Fruit fly (Drosophila melanogaster) whole organism, embryonic: ENCODE data around the gene aph-1.

Source experiments
- Atf6 ChIP-seq: fragments of 200-800 bp; sonication (Bioruptor generic); IDR thresholded peaks from 2 replicates; pipeline ENCODE4 v1.3.6; 2022; ENCODE audit warnings: missing biosample characterization, missing genetic modification characterization
- Bgb ChIP-seq: fragments of 200-800 bp; sonication (Bioruptor generic); IDR thresholded peaks from 2 replicates; pipeline ENCODE4 v1.3.6; 2022; ENCODE audit warnings: missing biosample characterization, missing genetic modification characterization; ENCODE audit not compliant: partially characterized antibody
- CG10979 ChIP-seq: fragments of 200-800 bp; sonication (Bioruptor generic); optimal IDR thresholded peaks from 2 replicates; lab custom pipeline; 2018; ENCODE audit warnings: missing biosample characterization, mild to moderate bottlenecking, missing genetic modification characterization, moderate library complexity
- CG11504 ChIP-seq: fragments of 200-800 bp; sonication (Bioruptor generic); optimal IDR thresholded peaks from 3 replicates; lab custom pipeline; 2019; ENCODE audit warnings: missing biosample characterization, mild to moderate bottlenecking, missing genetic modification characterization, moderate library complexity
- CG11560 ChIP-seq: fragments of 200-800 bp; sonication (Bioruptor generic); IDR thresholded peaks from 3 replicates; pipeline ENCODE4 v1.3.6; 2022; ENCODE audit warnings: missing biosample characterization, missing genetic modification characterization
- CG13287 ChIP-seq: fragments of 200-800 bp; sonication (Bioruptor generic); IDR thresholded peaks from 2 replicates; pipeline ENCODE4 v1.3.6; 2022; ENCODE audit warnings: missing biosample characterization, missing genetic modification characterization; ENCODE audit not compliant: partially characterized antibody
- CG13624 ChIP-seq: fragments of 200-800 bp; sonication (Bioruptor generic); optimal IDR thresholded peaks from 2 replicates; lab custom pipeline; 2016; ENCODE audit warnings: missing biosample characterization, missing genetic modification characterization
- CG30403 ChIP-seq: fragments of 200-800 bp; sonication (Bioruptor generic); optimal IDR thresholded peaks from 3 replicates; lab custom pipeline; 2016; ENCODE audit warnings: missing biosample characterization, missing genetic modification characterization
- CG4424 ChIP-seq: fragments of 200-800 bp; sonication (Bioruptor generic); optimal IDR thresholded peaks from 3 replicates; lab custom pipeline; 2016; ENCODE audit warnings: missing biosample characterization, missing genetic modification characterization
- CG7372 ChIP-seq: fragments of 200-800 bp; sonication (Bioruptor generic); IDR thresholded peaks from 2 replicates; pipeline ENCODE4 v1.3.6; 2022; ENCODE audit warnings: missing biosample characterization, missing genetic modification characterization
- CG9437 ChIP-seq: fragments of 200-800 bp; sonication (Bioruptor generic); optimal IDR thresholded peaks from 2 replicates; lab custom pipeline; 2018; ENCODE audit warnings: missing biosample characterization, mild to moderate bottlenecking, missing genetic modification characterization
- CTCF ChIP-seq: fragments of 200-800 bp; sonication (Bioruptor generic); optimal IDR thresholded peaks from 2 replicates; lab custom pipeline; 2017; ENCODE audit warnings: missing biosample characterization, mild to moderate bottlenecking, missing genetic modification characterization, moderate library complexity
- Camta ChIP-seq: fragments of 200-800 bp; sonication (Bioruptor generic); optimal IDR thresholded peaks from 2 replicates; lab custom pipeline; 2016; ENCODE audit warnings: missing biosample characterization, missing genetic modification characterization
- CoRest ChIP-seq: fragments of 200-800 bp; sonication (Bioruptor generic); optimal IDR thresholded peaks from 3 replicates; lab custom pipeline; 2018; ENCODE audit warnings: missing biosample characterization, mild to moderate bottlenecking, missing genetic modification characterization, moderate library complexity
- D ChIP-seq, 2 experiments: fragments of 200-800 bp in 1 of 2; fragments of >200 bp in 1 of 2; sonication (Bioruptor generic) in 1 of 2; optimal IDR thresholded peaks; 2 replicates in 1 of 2; 3 replicates in 1 of 2; lab custom pipeline; 2017; ENCODE audit warnings: mild to moderate bottlenecking in 1 of 2, missing biosample characterization in 1 of 2, missing genetic modification characterization in 1 of 2, missing genetic modification reagents in 1 of 2
- Dip2 ChIP-seq: fragments of 200-800 bp; sonication (Bioruptor generic); IDR thresholded peaks from 2 replicates; pipeline ENCODE4 v1.3.6; 2022; ENCODE audit warnings: missing biosample characterization, missing genetic modification characterization
- Dref ChIP-seq: fragments of 200-800 bp; sonication (Bioruptor generic); IDR thresholded peaks from 2 replicates; pipeline ENCODE4 v1.3.6; 2022; ENCODE audit warnings: missing biosample characterization, missing genetic modification characterization
- Gsc ChIP-seq: fragments of 200-800 bp; sonication (Bioruptor generic); IDR thresholded peaks from 2 replicates; pipeline ENCODE4 v1.3.6; 2022; ENCODE audit warnings: missing biosample characterization, missing genetic modification characterization
- HLHmδ ChIP-seq: fragments of 200-800 bp; sonication (Bioruptor generic); optimal IDR thresholded peaks from 2 replicates; lab custom pipeline; 2018; ENCODE audit warnings: missing biosample characterization, mild to moderate bottlenecking, missing genetic modification characterization, moderate library complexity
- Med ChIP-seq: fragments of 200-800 bp; sonication (Bioruptor generic); peaks from one replicate; lab custom pipeline; 2016; ENCODE audit warnings: missing biosample characterization, missing genetic modification characterization, mild to moderate bottlenecking, inconsistent platforms, moderate library complexity
- Mes4 ChIP-seq: fragments of 200-800 bp; sonication (Bioruptor generic); optimal IDR thresholded peaks from 2 replicates; lab custom pipeline; 2016; ENCODE audit warnings: missing biosample characterization, missing genetic modification characterization
- Mrtf ChIP-seq: fragments of 200-800 bp; sonication (Bioruptor generic); IDR thresholded peaks from 3 replicates; pipeline ENCODE4 v1.3.6; 2022; ENCODE audit warnings: missing biosample characterization, missing genetic modification characterization
- NC2α ChIP-seq: fragments of 200-800 bp; sonication (Bioruptor generic); optimal IDR thresholded peaks from 2 replicates; lab custom pipeline; 2016; ENCODE audit warnings: missing biosample characterization, missing genetic modification characterization
- NFAT ChIP-seq: fragments of 200-800 bp; sonication (Bioruptor generic); IDR thresholded peaks from 2 replicates; pipeline ENCODE4 v1.3.6; 2022; ENCODE audit warnings: missing biosample characterization, missing genetic modification characterization
- NK7.1 ChIP-seq: fragments of 200-800 bp; sonication (Bioruptor generic); optimal IDR thresholded peaks from 3 replicates; lab custom pipeline; 2016; ENCODE audit warnings: missing biosample characterization, missing genetic modification characterization
- Nf-YC ChIP-seq: fragments of 200-800 bp; optimal IDR thresholded peaks from 3 replicates; lab custom pipeline; 2019; ENCODE audit warnings: missing biosample characterization, mild to moderate bottlenecking, missing genetic modification characterization, moderate library complexity
- Pdp1 ChIP-seq, 2 experiments: fragments of 200-800 bp; sonication (Bioruptor generic); optimal IDR thresholded peaks; 3 replicates each; lab custom pipeline; 2016; ENCODE audit warnings: missing biosample characterization in 2 of 2, missing genetic modification characterization in 2 of 2, mild to moderate bottlenecking in 1 of 2, moderate library complexity in 1 of 2
- Spps ChIP-seq: fragments of 200-800 bp; sonication (Bioruptor generic); optimal IDR thresholded peaks from 2 replicates; lab custom pipeline; 2018; ENCODE audit warnings: missing biosample characterization, mild to moderate bottlenecking, missing genetic modification characterization
- Trl ChIP-seq, 3 experiments: fragments of >200 bp in 2 of 3; fragments of 200-800 bp in 1 of 3; sonication (Bioruptor generic) in 1 of 3; optimal IDR thresholded peaks; 2 replicates in 1 of 3; 3 replicates in 2 of 3; lab custom pipeline; 2016 to 2017; ENCODE audit warnings: missing biosample characterization in 1 of 3, missing genetic modification characterization in 1 of 3
- Vsx1 ChIP-seq: fragments of 200-800 bp; sonication (Bioruptor generic); optimal IDR thresholded peaks from 2 replicates; lab custom pipeline; 2017; ENCODE audit warnings: missing biosample characterization, mild to moderate bottlenecking, missing genetic modification characterization, missing genetic modification reagents
- amos ChIP-seq: fragments of 200-800 bp; sonication (Bioruptor generic); IDR thresholded peaks from 2 replicates; pipeline ENCODE4 v1.3.6; 2022; ENCODE audit warnings: missing biosample characterization, missing genetic modification characterization; ENCODE audit not compliant: partially characterized antibody
- bcd ChIP-seq: fragments of 200-800 bp; sonication (Bioruptor generic); optimal IDR thresholded peaks from 2 replicates; lab custom pipeline; 2017; ENCODE audit warnings: missing biosample characterization, mild to moderate bottlenecking, missing genetic modification characterization
- gem ChIP-seq: fragments of 200-800 bp; sonication (Bioruptor generic); optimal IDR thresholded peaks from 2 replicates; lab custom pipeline; 2019; ENCODE audit warnings: missing biosample characterization, mild to moderate bottlenecking, missing genetic modification characterization, moderate library complexity
- gfzf ChIP-seq: fragments of 200-800 bp; sonication (Bioruptor generic); optimal IDR thresholded peaks from 2 replicates; lab custom pipeline; 2016; ENCODE audit warnings: missing biosample characterization, mild to moderate bottlenecking, missing genetic modification characterization, moderate library complexity
- hkb ChIP-seq, 2 experiments: fragments of 200-800 bp in 1 of 2; fragments of >200 bp in 1 of 2; sonication (Bioruptor generic) in 1 of 2; IDR thresholded peaks in 1 of 2; optimal IDR thresholded peaks in 1 of 2; 2 replicates each; pipeline versions ENCODE4 v1.3.6 to Lab custom; 2017 to 2022; ENCODE audit warnings: missing biosample characterization in 1 of 2, missing genetic modification characterization in 1 of 2
- knrl ChIP-seq: fragments of 200-800 bp; sonication (Bioruptor generic); IDR thresholded peaks from 3 replicates; pipeline ENCODE4 v1.3.6; 2022; ENCODE audit warnings: missing biosample characterization, missing genetic modification characterization; ENCODE audit not compliant: partially characterized antibody
- pita ChIP-seq: fragments of 200-800 bp; sonication (Bioruptor generic); optimal IDR thresholded peaks from 2 replicates; lab custom pipeline; 2017; ENCODE audit warnings: missing biosample characterization, mild to moderate bottlenecking, missing genetic modification characterization
- pros ChIP-seq: fragments of 200-800 bp; sonication (Bioruptor generic); optimal IDR thresholded peaks from 3 replicates; lab custom pipeline; 2019; ENCODE audit warnings: missing biosample characterization, mild to moderate bottlenecking, missing genetic modification characterization, moderate library complexity
- row ChIP-seq: fragments of 200-800 bp; sonication (Bioruptor generic); IDR thresholded peaks from 3 replicates; pipeline ENCODE4 v1.3.6; 2022; ENCODE audit warnings: missing biosample characterization, missing genetic modification characterization
- salm ChIP-seq: fragments of 200-800 bp; sonication (Bioruptor generic); optimal IDR thresholded peaks from 2 replicates; lab custom pipeline; 2018; ENCODE audit warnings: missing biosample characterization, mild to moderate bottlenecking, missing genetic modification characterization
- stwl ChIP-seq: fragments of 200-800 bp; sonication (Bioruptor generic); optimal IDR thresholded peaks from 3 replicates; lab custom pipeline; 2018; ENCODE audit warnings: missing biosample characterization, mild to moderate bottlenecking, missing genetic modification characterization, moderate library complexity
- tna ChIP-seq: fragments of 200-800 bp; sonication (Bioruptor generic); IDR thresholded peaks from 2 replicates; pipeline ENCODE4 v1.3.6; 2022; ENCODE audit warnings: missing biosample characterization, missing genetic modification characterization; ENCODE audit not compliant: partially characterized antibody
- trem ChIP-seq: fragments of 200-800 bp; optimal IDR thresholded peaks from 3 replicates; lab custom pipeline; 2019; ENCODE audit warnings: missing biosample characterization, mild to moderate bottlenecking, missing genetic modification characterization, moderate library complexity
- twi ChIP-seq: fragments of 200-800 bp; optimal IDR thresholded peaks from 2 replicates; lab custom pipeline; 2019; ENCODE audit warnings: missing biosample characterization, mild to moderate bottlenecking, missing genetic modification characterization, moderate library complexity
- tx ChIP-seq: fragments of 200-800 bp; sonication (Bioruptor generic); optimal IDR thresholded peaks from 2 replicates; lab custom pipeline; 2016; ENCODE audit warnings: missing biosample characterization, missing genetic modification characterization
- zen ChIP-seq: fragments of 200-800 bp; sonication (Bioruptor generic); optimal IDR thresholded peaks from 3 replicates; lab custom pipeline; 2018; ENCODE audit warnings: missing biosample characterization, mild to moderate bottlenecking, missing genetic modification characterization, moderate library complexity

aph-1 gene

DNA sequence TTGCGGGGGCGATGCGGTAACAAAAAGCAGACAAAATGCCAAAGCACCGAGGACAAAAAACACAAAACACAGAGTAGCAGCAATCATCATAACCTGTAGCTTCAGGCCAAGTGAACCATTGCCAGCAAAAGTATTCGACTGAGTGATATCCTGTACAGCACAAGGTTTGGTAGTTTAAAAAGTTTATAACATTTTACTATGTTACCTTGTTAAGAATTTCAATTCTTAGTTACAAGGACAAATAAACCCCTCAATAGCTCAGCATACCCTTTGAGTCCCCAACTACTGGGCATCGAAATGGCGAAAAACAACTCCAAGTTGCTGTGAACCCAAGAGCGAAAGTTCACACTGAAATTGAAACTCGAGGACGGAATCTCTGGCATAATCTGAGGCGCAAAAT is 42.9 kb upstream of the aph-1 start (continued):
- TF ChIP-seq twi (no peak), Pdp1 (GFP tag; optimal IDR thresholded peaks at IDR 0.05; lab: Kevin White, UChicago) (no peak), D (optimal IDR thresholded peaks at IDR 0.05; lab: Kevin White, UChicago) (no peak), D (GFP tag; optimal IDR thresholded peaks at IDR 0.05; lab: Kevin White, UChicago) (no peak), CG4424 (GFP tag; lab: Kevin White, UChicago) (no peak), HLHmδ (no peak), trem (tag; lab: Kevin White, UChicago) (no peak), hkb (optimal IDR thresholded peaks at IDR 0.05; lab: Kevin White, UChicago) (no peak), hkb (GFP tag; IDR thresholded peaks at IDR 0.05; lab: Robert Waterston, UW) (0 out of 2 replicates have a peak, but pooled peaks have one; percentile 20), Mes4 (GFP tag; lab: Kevin White, UChicago) (no peak), tna (GFP tag; lab: Robert Waterston, UW) (no peak), tx (GFP tag; lab: Kevin White, UChicago) (no peak), NC2α (no peak), Gsc (GFP tag; lab: Robert Waterston, UW) (no peak), gfzf (GFP tag; lab: Kevin White, UChicago) (no peak), salm (tag; lab: Kevin White, UChicago) (no peak), CG11560 (tag; lab: Robert Waterston, UW) (0 out of 3 replicates have a peak, but pooled peaks have one; percentile 28), bcd (GFP tag; lab: Kevin White, UChicago) (peak; percentile 12)
- TF ChIP-seq, all 482 proteins: peak for 68

DNA sequence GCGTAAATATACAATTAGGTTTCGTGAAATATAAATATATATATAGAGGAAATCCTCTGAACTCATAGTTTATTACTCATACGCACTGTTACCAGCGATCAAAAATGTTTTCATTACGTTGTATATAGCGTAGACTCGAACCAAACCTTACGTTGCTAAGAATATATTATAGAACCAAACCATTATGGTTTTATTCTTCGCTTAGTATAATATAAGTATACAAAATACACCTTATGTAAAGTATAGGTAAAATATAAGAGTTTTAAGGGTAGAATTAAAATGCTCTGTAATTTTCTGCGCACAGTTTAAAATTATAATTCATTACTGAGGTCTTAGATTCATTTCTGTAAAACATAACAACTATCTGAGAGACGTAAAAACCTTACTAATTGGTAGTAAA is 41.6 kb upstream of the aph-1 start:
- TF ChIP-seq amos (GFP tag; lab: Robert Waterston, UW) (peak; percentile 44), CG30403 (GFP tag; lab: Kevin White, UChicago) (no peak), CG7372 (peak; percentile 84), trem (tag; lab: Kevin White, UChicago) (peak; percentile 6), Med (GFP tag; lab: Kevin White, UChicago) (peak; percentile 1), Camta (GFP tag; lab: Kevin White, UChicago) (no peak), Spps (tag; lab: Kevin White, UChicago) (no peak), CG10979 (tag; lab: Kevin White, UChicago) (peak; percentile 26), zen (tag; lab: Kevin White, UChicago) (peak; percentile 6), CoRest (peak; percentile 13), row (GFP tag; lab: Robert Waterston, UW) (peak; percentile 19; the same call in 1 of the 3 replicates), CG13287 (GFP tag; lab: Robert Waterston, UW) (peak; percentile 27; the same call in 1 of the 2 replicates), pros (no peak), Atf6 (no peak), Mrtf (GFP tag; lab: Robert Waterston, UW) (no peak), pita (GFP tag; lab: Kevin White, UChicago) (peak; percentile 59), Dref (GFP tag; lab: Robert Waterston, UW) (no peak), Nf-YC (tag; lab: Kevin White, UChicago) (no peak), knrl (GFP tag; lab: Robert Waterston, UW) (peak; percentile 41; the same call in 1 of the 3 replicates), CG11504 (tag; lab: Kevin White, UChicago) (peak; percentile 19), Vsx1 (GFP tag; lab: Kevin White, UChicago) (no peak), gem (tag; lab: Kevin White, UChicago) (peak; percentile 6), NK7.1 (GFP tag; lab: Kevin White, UChicago) (no peak), NFAT (GFP tag; lab: Robert Waterston, UW) (no peak), CG13624 (GFP tag; lab: Kevin White, UChicago) (no peak), stwl (tag; lab: Kevin White, UChicago) (peak; percentile 63), CG9437 (GFP tag; lab: Kevin White, UChicago) (peak; percentile 99), Bgb (peak; percentile 52; the same call in 1 of the 2 replicates), Dip2 (GFP tag; lab: Robert Waterston, UW) (no peak), Trl (optimal IDR thresholded peaks at IDR 0.05; lab: Kevin White, UChicago) (no peak), Trl (GFP tag; optimal IDR thresholded peaks at IDR 0.05; lab: Kevin White, UChicago) (no peak), CTCF (GFP tag; lab: Kevin White, UChicago) (peak; percentile 79)
